Worm (Caenorhabditis elegans) whole organism, L4 larva: ENCODE measurements around the gene wrm-1.

Experiments
- F10B5.3 ChIP-seq: sonication (generic microtip); optimal IDR thresholded peaks from 2 replicates; lab custom pipeline; 2016; ENCODE audit warnings: mild to moderate bottlenecking, missing genetic modification characterization, missing compliant biosample characterization
- F26F4.8 ChIP-seq: fragments of 200-800 bp; sonication (Bioruptor generic); conservative IDR thresholded peaks from 2 replicates; pipeline ENCODE4 v1.3.6; 2022; ENCODE audit warnings: missing genetic modification characterization, missing compliant biosample characterization
- F44E2.7 ChIP-seq: fragments of 200-800 bp; sonication (Bioruptor generic); IDR thresholded peaks from 2 replicates; pipeline ENCODE4 v2.1.2; 2022; ENCODE audit warnings: missing genetic modification characterization, missing compliant biosample characterization
- F49E8.2 ChIP-seq: sonication (generic microtip); optimal IDR thresholded peaks from 2 replicates; lab custom pipeline; 2016; ENCODE audit warnings: missing compliant biosample characterization, mild to moderate bottlenecking, missing genetic modification characterization, borderline replicate concordance
- T26A8.4 ChIP-seq: fragments of 200-800 bp; sonication (Bioruptor generic); IDR thresholded peaks from 2 replicates; pipeline ENCODE4 v1.3.6; 2022; ENCODE audit warnings: missing genetic modification characterization, missing compliant biosample characterization
- Y105C5A.15 ChIP-seq: fragments of 200-800 bp; sonication (Bioruptor generic); IDR thresholded peaks from 2 replicates; pipeline ENCODE4 v1.3.6; 2022; ENCODE audit warnings: missing genetic modification characterization, missing compliant biosample characterization
- Y48G9A.11 ChIP-seq: fragments of 200-800 bp; sonication (Bioruptor generic); IDR thresholded peaks from 2 replicates; pipeline ENCODE4 v1.3.6; 2022; ENCODE audit warnings: missing genetic modification reagents, missing genetic modification characterization, missing compliant biosample characterization
- Y5F2A.4 ChIP-seq: fragments of 200-800 bp; sonication (Bioruptor generic); optimal IDR thresholded peaks from 2 replicates; lab custom pipeline; 2018; ENCODE audit warnings: mild to moderate bottlenecking, missing genetic modification characterization, missing compliant biosample characterization
- ZK337.2 ChIP-seq: fragments of 200-800 bp; sonication (Bioruptor generic); IDR thresholded peaks from 2 replicates; pipeline ENCODE4 v1.3.6; 2022; ENCODE audit warnings: missing genetic modification reagents, missing genetic modification characterization, missing compliant biosample characterization
- aha-1 ChIP-seq: fragments of 150-350 bp; peaks from one replicate; lab custom pipeline; 2014; ENCODE audit warnings: missing biosample characterization, missing genetic modification characterization
- ama-1 ChIP-seq: fragments of 150-350 bp; optimal IDR thresholded peaks from 2 replicates; lab custom pipeline; 2014; ENCODE audit warnings: inconsistent platforms, mixed read lengths
- attf-4 ChIP-seq: sonication (generic microtip); optimal IDR thresholded peaks from 3 replicates; lab custom pipeline; 2017; ENCODE audit warnings: missing biosample characterization, missing genetic modification characterization
- ceh-32 ChIP-seq: sonication (generic microtip); optimal IDR thresholded peaks from 2 replicates; lab custom pipeline; 2016; ENCODE audit warnings: mild to moderate bottlenecking, missing genetic modification characterization, missing compliant biosample characterization; ENCODE audit not compliant: poor library complexity
- ceh-44 ChIP-seq: fragments of 200-800 bp; sonication (Bioruptor generic); IDR thresholded peaks from 2 replicates; pipeline ENCODE4 v1.3.6; 2022; ENCODE audit warnings: missing genetic modification reagents, missing genetic modification characterization, missing compliant biosample characterization
- cey-2 ChIP-seq: sonication (generic microtip); optimal IDR thresholded peaks from 3 replicates; lab custom pipeline; 2017; ENCODE audit warnings: missing genetic modification characterization, mild to moderate bottlenecking, missing compliant biosample characterization, antibody characterized with exemption, borderline replicate concordance; ENCODE audit not compliant: insufficient read depth
- daf-16 ChIP-seq, 3 experiments: sonication (generic microtip); optimal IDR thresholded peaks; 2 replicates each; lab custom pipeline; 2016 to 2017; ENCODE audit warnings: missing genetic modification characterization in 3 of 3, missing genetic modification reagents in 3 of 3, mild to moderate bottlenecking in 2 of 3, missing compliant biosample characterization in 2 of 3, missing biosample characterization in 1 of 3, moderate library complexity in 1 of 3
- dmd-6 ChIP-seq: fragments of 200-800 bp; sonication (Bioruptor generic); IDR thresholded peaks from 2 replicates; pipeline ENCODE4 v1.3.6; 2022; ENCODE audit warnings: missing genetic modification reagents, missing genetic modification characterization, missing compliant biosample characterization
- dmd-8 ChIP-seq: fragments of 200-800 bp; sonication (Bioruptor generic); IDR thresholded peaks from 2 replicates; pipeline ENCODE4 v1.3.6; 2022; ENCODE audit warnings: missing genetic modification characterization, missing compliant biosample characterization
- dmd-9 ChIP-seq: fragments of 200-800 bp; sonication (Bioruptor generic); IDR thresholded peaks from 2 replicates; pipeline ENCODE4 v1.3.6; 2022; ENCODE audit warnings: missing genetic modification reagents, missing genetic modification characterization, missing compliant biosample characterization
- dve-1 ChIP-seq: sonication (generic microtip); optimal IDR thresholded peaks from 2 replicates; lab custom pipeline; 2017; ENCODE audit warnings: antibody characterized with exemption, mild to moderate bottlenecking, missing genetic modification characterization, missing compliant biosample characterization; ENCODE audit not compliant: insufficient read depth
- fkh-10 ChIP-seq: fragments of 150-350 bp; optimal IDR thresholded peaks from 2 replicates; lab custom pipeline; 2014; ENCODE audit warnings: missing biosample characterization, missing genetic modification reagents, missing genetic modification characterization
- fos-1 ChIP-seq: fragments of 150-350 bp; optimal IDR thresholded peaks from 2 replicates; lab custom pipeline; 2014; ENCODE audit warnings: missing biosample characterization, missing genetic modification characterization
- gei-8 ChIP-seq: fragments of 200-800 bp; sonication (Bioruptor generic); optimal IDR thresholded peaks from 2 replicates; lab custom pipeline; 2018; ENCODE audit warnings: mild to moderate bottlenecking, missing genetic modification characterization, missing compliant biosample characterization
- hif-1 ChIP-seq, 2 experiments: sonication (generic microtip); optimal IDR thresholded peaks; 2 replicates each; lab custom pipeline; 2016 to 2017; ENCODE audit warnings: missing compliant biosample characterization in 2 of 2, missing genetic modification characterization in 2 of 2, missing genetic modification reagents in 2 of 2, missing genotype in 2 of 2, mild to moderate bottlenecking in 1 of 2
- hlh-11 ChIP-seq: fragments of 200-800 bp; sonication (Bioruptor generic); optimal IDR thresholded peaks from 2 replicates; lab custom pipeline; 2018; ENCODE audit warnings: mild to moderate bottlenecking, missing genetic modification characterization, missing compliant biosample characterization
- hmg-1.1 ChIP-seq: fragments of 200-800 bp; sonication (Bioruptor generic); IDR thresholded peaks from 2 replicates; pipeline ENCODE4 v1.3.6; 2022; ENCODE audit warnings: missing genetic modification reagents, missing genetic modification characterization, missing compliant biosample characterization
- jun-1 ChIP-seq: fragments of 150-350 bp; optimal IDR thresholded peaks from 2 replicates; lab custom pipeline; 2014; ENCODE audit warnings: missing biosample characterization, missing genetic modification reagents, missing genetic modification characterization
- lin-1 ChIP-seq: fragments of 200-800 bp; sonication (Bioruptor generic); IDR thresholded peaks from 2 replicates; pipeline ENCODE4 v1.3.6; 2022; ENCODE audit warnings: missing genetic modification reagents, missing genetic modification characterization, missing compliant biosample characterization
- lin-15B ChIP-seq: fragments of 150-350 bp; sonication (generic microtip); optimal IDR thresholded peaks from 3 replicates; lab custom pipeline; 2014; ENCODE audit warnings: missing biosample characterization, missing genetic modification characterization
- lin-38 ChIP-seq: fragments of 200-800 bp; sonication (Bioruptor generic); IDR thresholded peaks from 2 replicates; pipeline ENCODE4 v1.3.6; 2022; ENCODE audit warnings: missing genetic modification reagents, missing genetic modification characterization, missing compliant biosample characterization
- lin-39 ChIP-seq: fragments of 150-350 bp; optimal IDR thresholded peaks from 2 replicates; lab custom pipeline; 2014; ENCODE audit warnings: missing biosample characterization, missing genetic modification reagents, missing genetic modification characterization
- madf-9 ChIP-seq: fragments of 200-800 bp; sonication (Bioruptor generic); conservative IDR thresholded peaks from 2 replicates; pipeline ENCODE4 v1.3.6; 2022; ENCODE audit warnings: missing genetic modification reagents, missing genetic modification characterization, missing compliant biosample characterization
- mep-1 ChIP-seq: fragments of 150-350 bp; sonication (generic microtip); optimal IDR thresholded peaks from 3 replicates; lab custom pipeline; 2014; ENCODE audit warnings: missing biosample characterization, missing genetic modification characterization
- mes-2 ChIP-seq: sonication (generic microtip); optimal IDR thresholded peaks from 2 replicates; lab custom pipeline; 2016; ENCODE audit warnings: missing genotype, mild to moderate bottlenecking, missing genetic modification characterization, missing compliant biosample characterization; ENCODE audit not compliant: poor library complexity, severe bottlenecking
- mxl-3 ChIP-seq: fragments of 200-800 bp; sonication (Bioruptor generic); optimal IDR thresholded peaks from 2 replicates; lab custom pipeline; 2018; ENCODE audit warnings: mild to moderate bottlenecking, missing genetic modification characterization, missing compliant biosample characterization
- nhr-28 ChIP-seq: fragments of 150-350 bp; optimal IDR thresholded peaks from 2 replicates; lab custom pipeline; 2014; ENCODE audit warnings: missing biosample characterization, missing genetic modification characterization
- nhr-42 ChIP-seq: fragments of 200-800 bp; sonication (Bioruptor generic); IDR thresholded peaks from 2 replicates; pipeline ENCODE4 v1.3.6; 2022; ENCODE audit warnings: missing genetic modification characterization, missing compliant biosample characterization
- nhr-48 ChIP-seq: sonication (generic microtip); optimal IDR thresholded peaks from 2 replicates; lab custom pipeline; 2016; ENCODE audit warnings: mild to moderate bottlenecking, missing genetic modification characterization, missing compliant biosample characterization
- nhr-6 ChIP-seq: fragments of 150-350 bp; optimal IDR thresholded peaks from 2 replicates; lab custom pipeline; 2014; ENCODE audit warnings: missing biosample characterization, missing genetic modification characterization
- rbr-2 ChIP-seq: sonication (generic microtip); optimal IDR thresholded peaks from 2 replicates; lab custom pipeline; 2016; ENCODE audit warnings: missing genotype, missing genetic modification characterization, missing compliant biosample characterization
- skn-1 ChIP-seq: fragments of 150-350 bp; optimal IDR thresholded peaks from 2 replicates; lab custom pipeline; 2014; ENCODE audit warnings: missing biosample characterization, missing genetic modification characterization
- snpc-4 ChIP-seq: fragments of 150-350 bp; optimal IDR thresholded peaks from 2 replicates; lab custom pipeline; 2014; ENCODE audit warnings: missing biosample characterization, missing genetic modification characterization
- spr-1 ChIP-seq: sonication (generic microtip); optimal IDR thresholded peaks from 2 replicates; lab custom pipeline; 2016; ENCODE audit warnings: mild to moderate bottlenecking, missing genetic modification characterization, missing compliant biosample characterization
- tag-97 ChIP-seq: fragments of 200-800 bp; sonication (Bioruptor generic); IDR thresholded peaks from 2 replicates; pipeline ENCODE4 v1.3.6; 2022; ENCODE audit warnings: missing genetic modification characterization, missing compliant biosample characterization
- unc-130 ChIP-seq: sonication (generic microtip); optimal IDR thresholded peaks from 2 replicates; lab custom pipeline; 2016; ENCODE audit warnings: missing genetic modification reagents, missing genetic modification characterization, missing compliant biosample characterization
- unc-39 ChIP-seq: sonication (generic microtip); optimal IDR thresholded peaks from 2 replicates; lab custom pipeline; 2017; ENCODE audit warnings: missing biosample characterization, missing genetic modification characterization
- unc-62 ChIP-seq, 3 experiments: fragments of 150-350 bp in 1 of 3; sonication (generic microtip); optimal IDR thresholded peaks in 2 of 3; peaks in 1 of 3; 1 replicate in 1 of 3; 2 replicates in 2 of 3; lab custom pipeline; 2014 to 2017; ENCODE audit warnings: missing biosample characterization in 3 of 3, missing genetic modification characterization in 3 of 3, missing genetic modification reagents in 3 of 3, missing genotype in 1 of 3
- zag-1 ChIP-seq: fragments of 150-350 bp; optimal IDR thresholded peaks from 2 replicates; lab custom pipeline; 2014; ENCODE audit warnings: missing biosample characterization, missing genetic modification characterization
- zip-11 ChIP-seq: fragments of 200-800 bp; sonication (Bioruptor generic); IDR thresholded peaks from 2 replicates; pipeline ENCODE4 v1.3.6; 2022; ENCODE audit warnings: missing genetic modification characterization, missing compliant biosample characterization
- zip-2 ChIP-seq: fragments of 150-350 bp; optimal IDR thresholded peaks from 2 replicates; lab custom pipeline; 2014; ENCODE audit warnings: missing biosample characterization, missing genetic modification characterization
- ztf-7 ChIP-seq: fragments of 150-350 bp; optimal IDR thresholded peaks from 2 replicates; lab custom pipeline; 2014; ENCODE audit warnings: missing biosample characterization, missing genetic modification characterization

The wrm-1 gene

ce11 chrIII:5715467-5715866, 7.2 kb upstream of the wrm-1 start (continued):
- TF ChIP-seq snpc-4 (tag; lab: Kevin White, UChicago) (no peak), lin-38 (GFP tag; lab: Robert Waterston, UW) (peak; percentile 49; the same call in 1 of the 2 replicates), skn-1 (tag; lab: Kevin White, UChicago) (no peak), T26A8.4 (GFP tag; lab: Robert Waterston, UW) (peak; percentile 69), rbr-2 (peak; percentile 58), nhr-28 (tag; lab: Kevin White, UChicago) (peak; percentile 55), F10B5.3 (tag; lab: Kevin White, UChicago) (no peak), ceh-44 (GFP tag; lab: Robert Waterston, UW) (no peak), Y5F2A.4 (GFP tag; lab: Kevin White, UChicago) (peak; percentile 20), fos-1 (tag; lab: Kevin White, UChicago) (no peak), attf-4 (tag; lab: Kevin White, UChicago) (no peak), ceh-32 (tag; lab: Kevin White, UChicago) (no peak), cey-2 (no peak), unc-130 (GFP tag; lab: Kevin White, UChicago) (no peak), ama-1 (lab: Kevin White, UChicago) (no peak), ztf-7 (no peak), nhr-48 (tag; lab: Kevin White, UChicago) (peak; percentile 41), hlh-11 (peak; percentile 80), lin-1 (no peak), zip-11 (0 out of 2 replicates have a peak, but pooled peaks have one; percentile 11), nhr-42 (no peak), nhr-6 (tag; lab: Kevin White, UChicago) (peak; percentile 79), zag-1 (tag; lab: Kevin White, UChicago) (no peak), lin-15B (tag; lab: Kevin White, UChicago) (no peak), madf-9 (GFP tag; lab: Robert Waterston, UW) (peak; percentile 58), Y48G9A.11 (GFP tag; lab: Robert Waterston, UW) (no peak), unc-62 (GFP tag; optimal IDR thresholded peaks at IDR 0.05 in 1 of 2; lab: Kevin White, UChicago) (peak in 1 of 2 experiments; percentile 93), unc-62 (tag; optimal IDR thresholded peaks at IDR 0.05; lab: Kevin White, UChicago) (no peak), mxl-3 (GFP tag; lab: Kevin White, UChicago) (peak; percentile 70), aha-1 (peak; percentile 98), ZK337.2 (GFP tag; lab: Robert Waterston, UW) (no peak), dmd-6 (peak; percentile 39), mes-2 (tag; lab: Kevin White, UChicago) (peak; percentile 74), F26F4.8 (GFP tag; lab: Robert Waterston, UW) (no peak), hif-1 (tag; optimal IDR thresholded peaks at IDR 0.05; lab: Kevin White, UChicago) (peak in 1 of 2 experiments; percentile 72), mep-1 (tag; lab: Kevin White, UChicago) (peak; percentile 74), lin-39 (tag; lab: Kevin White, UChicago) (no peak), fkh-10 (GFP tag; lab: Kevin White, UChicago) (peak; percentile 23), F49E8.2 (tag; lab: Kevin White, UChicago) (no peak), zip-2 (tag; lab: Kevin White, UChicago) (no peak), gei-8 (no peak), daf-16 (GFP tag; optimal IDR thresholded peaks at IDR 0.05; lab: Kevin White, UChicago) (no peak), daf-16 (tag; optimal IDR thresholded peaks at IDR 0.05; lab: Kevin White, UChicago) (peak; percentile 6), dve-1 (tag; lab: Kevin White, UChicago) (peak; percentile 63), tag-97 (GFP tag; lab: Robert Waterston, UW) (no peak), dmd-9 (no peak), dmd-8 (GFP tag; lab: Robert Waterston, UW) (no peak), unc-39 (no peak), jun-1 (tag; lab: Kevin White, UChicago) (peak; percentile 38), F44E2.7 (GFP tag; lab: Robert Waterston, UW) (0 out of 2 replicates have a peak, but pooled peaks have one; percentile 30), hmg-1.1 (no peak; the same call in none of the 2 replicates), Y105C5A.15 (GFP tag; lab: Robert Waterston, UW) (peak; percentile 38; the same call in 1 of the 2 replicates), spr-1 (tag; lab: Kevin White, UChicago) (no peak)
